Worm (Caenorhabditis elegans): ENCODE results near the gene txt-10.

- TF ChIP-seq dao-5 (tag; optimal IDR thresholded peaks at IDR 0.05) (no peak), W03F9.2 (tag; optimal IDR thresholded peaks at IDR 0.05) (no peak)
Observed at ce11 chrV:10505553-10505952, 27.1 kb downstream of the txt-10 start, which contains the start of gene C35A5.5.
